Fruit fly (Drosophila melanogaster): ENCODE results near the gene CG9500.
A peak's percentile ranks its signal among the peaks of the same experiment; 100 is the strongest.

The CG9500 gene

DNA sequence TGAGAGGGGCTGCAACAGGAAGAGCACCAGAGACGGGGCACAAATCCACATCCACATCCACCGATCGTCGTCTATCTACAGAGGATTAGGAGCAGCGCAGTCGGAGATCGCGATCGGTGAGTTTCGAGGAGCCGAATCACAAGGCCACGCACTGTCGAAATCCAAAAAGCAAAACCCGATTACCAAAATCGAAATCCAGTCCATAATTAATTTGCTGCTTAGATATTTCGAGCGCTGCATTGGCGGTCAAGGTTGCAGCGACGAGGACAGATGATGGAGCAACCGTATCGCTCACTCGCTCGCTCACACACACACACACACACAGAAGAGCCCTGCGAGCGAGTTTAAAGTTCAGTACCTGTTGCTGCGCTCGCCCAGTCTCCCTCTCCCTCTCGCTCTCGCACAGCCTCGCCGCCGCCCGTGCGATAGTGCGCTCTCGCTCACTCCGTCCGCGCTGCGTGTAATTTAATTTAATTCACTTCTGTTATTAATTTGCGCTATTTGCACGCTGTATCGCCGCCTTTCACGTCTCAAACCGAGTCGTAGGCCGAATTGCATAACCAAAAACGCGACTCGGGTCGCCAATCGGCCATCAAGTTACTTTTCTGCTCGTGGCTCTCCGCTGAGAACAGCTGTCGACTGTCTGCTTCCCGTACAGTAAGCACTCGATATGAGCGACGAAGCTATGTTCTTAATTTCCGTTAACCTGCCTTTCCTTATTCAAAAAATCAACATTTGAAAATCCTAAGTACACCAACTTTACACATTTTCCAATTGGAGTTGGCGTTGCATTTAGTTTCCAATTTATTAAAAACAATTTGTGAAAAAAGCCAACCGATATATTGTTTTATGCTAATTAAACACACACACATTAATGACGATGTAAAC is 18.9 kb downstream of the CG9500 start (continued):
- TF ChIP-seq CG17359 (tag; optimal IDR thresholded peaks at IDR 0.05) (peak; percentile 50), CG13894 (tag; optimal IDR thresholded peaks at IDR 0.05) (no peak), CG15601 (tag; optimal IDR thresholded peaks at IDR 0.05) (no peak), CG14441 (GFP tag; IDR thresholded peaks at IDR 0.05) (peak; percentile 34; the same call in 1 of the 2 replicates), Ravus (GFP tag; IDR thresholded peaks at IDR 0.05) (no peak), Atf-2 (GFP tag; optimal IDR thresholded peaks at IDR 0.05) (no peak), CG8388 (GFP tag; optimal IDR thresholded peaks at IDR 0.05) (peak; percentile 23), bab2 (GFP tag; optimal IDR thresholded peaks at IDR 0.05) (peak; percentile 65), CG12942 (GFP tag; optimal IDR thresholded peaks at IDR 0.05) (no peak), schlank (tag; optimal IDR thresholded peaks at IDR 0.05) (peak; percentile 42), CG2116 (GFP tag; optimal IDR thresholded peaks at IDR 0.05) (no peak), shn (GFP tag; optimal IDR thresholded peaks at IDR 0.05) (peak; percentile 54), CG11695 (GFP tag; IDR thresholded peaks at IDR 0.05) (no peak), org-1 (GFP tag; optimal IDR thresholded peaks at IDR 0.05) (peak; percentile 43), oc (tag; optimal IDR thresholded peaks at IDR 0.05) (peak; percentile 60), NK7.1 (GFP tag; optimal IDR thresholded peaks at IDR 0.05) (no peak), rib (GFP tag; IDR thresholded peaks at IDR 0.05) (no peak), Hey (tag; optimal IDR thresholded peaks at IDR 0.05) (no peak), cwo (GFP tag; optimal IDR thresholded peaks at IDR 0.05) (peak; percentile 32), CG2202 (tag; optimal IDR thresholded peaks at IDR 0.05) (peak; percentile 30), CG14965 (GFP tag; optimal IDR thresholded peaks at IDR 0.05; ENCODE audit: borderline replicate concordance) (no peak), CG11696 (GFP tag; IDR thresholded peaks at IDR 0.05) (no peak), bsh (GFP tag; optimal IDR thresholded peaks at IDR 0.05) (peak; percentile 36 to 67), chn (GFP tag; optimal IDR thresholded peaks at IDR 0.05) (no peak), CG10321 (GFP tag; IDR thresholded peaks at IDR 0.05) (peak; percentile 91), CG7372 (GFP tag; IDR thresholded peaks at IDR 0.05) (no peak), CG14860 (GFP tag; IDR thresholded peaks at IDR 0.05; ENCODE audit: partially characterized antibody) (no peak), CG8089 (GFP tag; optimal IDR thresholded peaks at IDR 0.05) (no peak), Doc3 (GFP tag; IDR thresholded peaks at IDR 0.05; ENCODE audit: partially characterized antibody) (no peak), CG6813 (GFP tag; optimal IDR thresholded peaks at IDR 0.05) (peak; percentile 15), CG15011 (GFP tag; optimal IDR thresholded peaks at IDR 0.05) (no peak), Scr (GFP tag; IDR thresholded peaks at IDR 0.05; ENCODE audit: partially characterized antibody) (no peak), sd (tag; optimal IDR thresholded peaks at IDR 0.05) (no peak), ci (GFP tag; IDR thresholded peaks at IDR 0.05) (0 out of 3 replicates have a peak, but pooled peaks have one; percentile 34), CG3726 (GFP tag; IDR thresholded peaks at IDR 0.05) (no peak), CG2712 (tag; optimal IDR thresholded peaks at IDR 0.05) (peak; percentile 22), CG4360 (GFP tag; IDR thresholded peaks at IDR 0.05) (no peak), Fer2 (tag; optimal IDR thresholded peaks at IDR 0.05) (no peak), CG6654 (GFP tag; optimal IDR thresholded peaks at IDR 0.05) (no peak), gcm2 (GFP tag; optimal IDR thresholded peaks at IDR 0.05) (no peak), cas (GFP tag; IDR thresholded peaks at IDR 0.05) (peak; percentile 26; the same call in 1 of the 2 replicates), CG15073 (GFP tag; optimal IDR thresholded peaks at IDR 0.05) (no peak), HmgZ (tag; optimal IDR thresholded peaks at IDR 0.05) (no peak), CG12104 (GFP tag; optimal IDR thresholded peaks at IDR 0.05) (no peak), Gug (GFP tag; IDR thresholded peaks at IDR 0.05) (peak; percentile 28; the same call in 1 of the 4 replicates), CG2875 (GFP tag; optimal IDR thresholded peaks at IDR 0.05) (no peak), Max (GFP tag; optimal IDR thresholded peaks at IDR 0.05) (no peak), hkb (optimal IDR thresholded peaks at IDR 0.05) (no peak), hkb (GFP tag; IDR thresholded peaks at IDR 0.05) (peak; percentile 28)

Data from whole organism, embryonic.